Worm (Caenorhabditis elegans) whole organism, young adult: ENCODE data around the gene F45G2.9.

ENCODE experiments used
- C17E4.6 ChIP-seq: fragments of 200-800 bp; sonication (Bioruptor generic); IDR thresholded peaks from 2 replicates; pipeline ENCODE4 v1.3.6; 2022; ENCODE audit warnings: missing genetic modification reagents, missing genetic modification characterization, missing compliant biosample characterization
- D2030.7 ChIP-seq: fragments of 200-800 bp; sonication (Bioruptor generic); IDR thresholded peaks from 2 replicates; pipeline ENCODE4 v1.3.6; 2022; ENCODE audit warnings: missing genetic modification reagents, missing genetic modification characterization, missing compliant biosample characterization
- F39B2.1 ChIP-seq: fragments of 200-800 bp; sonication (Bioruptor generic); IDR thresholded peaks from 2 replicates; pipeline ENCODE4 v1.3.6; 2022; ENCODE audit warnings: missing genetic modification reagents, missing genetic modification characterization, missing compliant biosample characterization
- F57C9.4 ChIP-seq: sonication (generic microtip); optimal IDR thresholded peaks from 2 replicates; lab custom pipeline; 2017; ENCODE audit warnings: mild to moderate bottlenecking, missing genetic modification characterization, missing compliant biosample characterization
- Y53F4B.3 ChIP-seq: fragments of 200-800 bp; sonication (Bioruptor generic); IDR thresholded peaks from 2 replicates; pipeline ENCODE4 v1.3.6; 2022; ENCODE audit warnings: missing genetic modification reagents, missing genetic modification characterization, missing compliant biosample characterization
- Y53G8AR.9 ChIP-seq: fragments of 200-800 bp; sonication (Bioruptor generic); conservative IDR thresholded peaks from 2 replicates; pipeline ENCODE4 v1.3.6; 2022; ENCODE audit warnings: missing genetic modification reagents, missing genetic modification characterization, missing compliant biosample characterization
- Y67H2A.10 ChIP-seq: fragments of 200-800 bp; sonication (Bioruptor generic); conservative IDR thresholded peaks from 2 replicates; pipeline ENCODE4 v1.3.6; 2022; ENCODE audit warnings: missing genetic modification reagents, missing genetic modification characterization, missing compliant biosample characterization
- Y79H2A.3 ChIP-seq: fragments of 200-800 bp; sonication (Bioruptor generic); conservative IDR thresholded peaks from 2 replicates; pipeline ENCODE4 v1.3.6; 2022; ENCODE audit warnings: missing genetic modification reagents, missing genetic modification characterization, missing compliant biosample characterization
- aptf-3 ChIP-seq: fragments of 200-800 bp; sonication (Bioruptor generic); IDR thresholded peaks from 2 replicates; pipeline ENCODE4 v1.3.6; 2022; ENCODE audit warnings: missing genetic modification characterization, missing compliant biosample characterization
- atf-7 ChIP-seq: sonication (generic microtip); optimal IDR thresholded peaks from 2 replicates; lab custom pipeline; 2017; ENCODE audit warnings: mild to moderate bottlenecking, missing genetic modification characterization, missing compliant biosample characterization
- attf-5 ChIP-seq: fragments of 200-800 bp; sonication (Bioruptor generic); optimal IDR thresholded peaks from 2 replicates; lab custom pipeline; 2018; ENCODE audit warnings: mild to moderate bottlenecking, missing genetic modification characterization, missing compliant biosample characterization
- cebp-1 ChIP-seq, 2 experiments: fragments of 200-800 bp in 1 of 2; sonication (Bioruptor generic) in 1 of 2; sonication (generic microtip) in 1 of 2; IDR thresholded peaks in 1 of 2; optimal IDR thresholded peaks in 1 of 2; 2 replicates each; pipeline versions ENCODE4 v1.3.6 to Lab custom; 2017 to 2022; ENCODE audit warnings: missing compliant biosample characterization in 2 of 2, missing genetic modification characterization in 2 of 2, mild to moderate bottlenecking in 1 of 2, missing genetic modification reagents in 1 of 2, moderate library complexity in 1 of 2
- ceh-58 ChIP-seq: fragments of 200-800 bp; sonication (Bioruptor generic); IDR thresholded peaks from 2 replicates; pipeline ENCODE4 v1.3.6; 2022; ENCODE audit warnings: missing genetic modification characterization, missing compliant biosample characterization
- dox-1 ChIP-seq: fragments of 200-800 bp; sonication (Bioruptor generic); IDR thresholded peaks from 2 replicates; pipeline ENCODE4 v1.3.6; 2022; ENCODE audit warnings: missing genetic modification reagents, missing genetic modification characterization, missing compliant biosample characterization
- egl-18 ChIP-seq: fragments of 200-800 bp; sonication (Bioruptor generic); IDR thresholded peaks from 2 replicates; pipeline ENCODE4 v1.3.6; 2022; ENCODE audit warnings: missing genetic modification reagents, missing genetic modification characterization, missing compliant biosample characterization
- ets-4 ChIP-seq: fragments of 200-800 bp; sonication (Bioruptor generic); optimal IDR thresholded peaks from 2 replicates; lab custom pipeline; 2018; ENCODE audit warnings: mild to moderate bottlenecking, missing genetic modification characterization, missing compliant biosample characterization
- him-1 ChIP-seq: sonication (generic microtip); optimal IDR thresholded peaks from 2 replicates; lab custom pipeline; 2016; ENCODE audit warnings: missing genotype, missing genetic modification reagents, missing genetic modification characterization, missing compliant biosample characterization
- hlh-12 ChIP-seq: sonication (generic microtip); optimal IDR thresholded peaks from 2 replicates; lab custom pipeline; 2016; ENCODE audit warnings: missing genetic modification characterization, missing compliant biosample characterization
- hlh-26 ChIP-seq: fragments of 200-800 bp; sonication (Bioruptor generic); conservative IDR thresholded peaks from 2 replicates; pipeline ENCODE4 v1.3.6; 2022; ENCODE audit warnings: missing genetic modification reagents, missing genetic modification characterization, missing compliant biosample characterization
- hmg-1.2 ChIP-seq: fragments of 200-800 bp; sonication (Bioruptor generic); IDR thresholded peaks from 2 replicates; pipeline ENCODE4 v1.3.6; 2022; ENCODE audit warnings: missing genetic modification reagents, missing genetic modification characterization, missing compliant biosample characterization
- hsf-1 ChIP-seq: fragments of 200-800 bp; sonication (Bioruptor generic); IDR thresholded peaks from 2 replicates; pipeline ENCODE4 v1.3.6; 2022; ENCODE audit warnings: missing genetic modification reagents, missing genetic modification characterization, missing compliant biosample characterization
- lag-1 ChIP-seq: fragments of 200-800 bp; sonication (Bioruptor generic); IDR thresholded peaks from 2 replicates; pipeline ENCODE4 v1.3.6; 2022; ENCODE audit warnings: missing genetic modification reagents, missing genetic modification characterization, missing compliant biosample characterization
- lin-54 ChIP-seq: fragments of 200-800 bp; sonication (Bioruptor generic); optimal IDR thresholded peaks from 2 replicates; lab custom pipeline; 2018; ENCODE audit warnings: mild to moderate bottlenecking, missing genetic modification characterization, missing compliant biosample characterization
- lsl-1 ChIP-seq: fragments of 200-800 bp; sonication (Bioruptor generic); optimal IDR thresholded peaks from 2 replicates; lab custom pipeline; 2018; ENCODE audit warnings: mild to moderate bottlenecking, missing genetic modification characterization, moderate library complexity, missing compliant biosample characterization
- madf-10 ChIP-seq: sonication (generic microtip); optimal IDR thresholded peaks from 2 replicates; lab custom pipeline; 2016; ENCODE audit warnings: mild to moderate bottlenecking, missing genetic modification characterization, missing compliant biosample characterization
- madf-3 ChIP-seq: fragments of 200-800 bp; sonication (Bioruptor generic); IDR thresholded peaks from 2 replicates; pipeline ENCODE4 v1.3.6; 2022; ENCODE audit warnings: missing genetic modification reagents, missing genetic modification characterization, missing compliant biosample characterization
- madf-6 ChIP-seq: fragments of 200-800 bp; sonication (Bioruptor generic); IDR thresholded peaks from 2 replicates; pipeline ENCODE4 v1.3.6; 2022; ENCODE audit warnings: missing genetic modification reagents, missing genetic modification characterization, missing compliant biosample characterization
- mes-4 ChIP-seq: sonication (generic microtip); optimal IDR thresholded peaks from 2 replicates; lab custom pipeline; 2016; ENCODE audit warnings: missing genotype, missing genetic modification characterization, missing compliant biosample characterization
- nfya-1 ChIP-seq: sonication (generic microtip); optimal IDR thresholded peaks from 2 replicates; lab custom pipeline; 2017; ENCODE audit warnings: antibody characterized with exemption, missing compliant biosample characterization, missing genetic modification characterization, borderline replicate concordance; ENCODE audit not compliant: insufficient read depth
- pbrm-1 ChIP-seq: fragments of 200-800 bp; sonication (Bioruptor generic); IDR thresholded peaks from 2 replicates; pipeline ENCODE4 v1.3.6; 2022; ENCODE audit warnings: missing genetic modification reagents, missing genetic modification characterization, missing compliant biosample characterization
- repo-1 ChIP-seq: sonication (generic microtip); optimal IDR thresholded peaks from 2 replicates; lab custom pipeline; 2017; ENCODE audit warnings: mild to moderate bottlenecking, missing genetic modification characterization, missing compliant biosample characterization
- snpc-3.4 ChIP-seq: sonication (generic microtip); optimal IDR thresholded peaks from 2 replicates; lab custom pipeline; 2017; ENCODE audit warnings: missing genetic modification characterization, mild to moderate bottlenecking, missing compliant biosample characterization, antibody characterized with exemption, moderate library complexity, missing genotype, missing genetic modification reagents

F45G2.9 gene

DNA sequence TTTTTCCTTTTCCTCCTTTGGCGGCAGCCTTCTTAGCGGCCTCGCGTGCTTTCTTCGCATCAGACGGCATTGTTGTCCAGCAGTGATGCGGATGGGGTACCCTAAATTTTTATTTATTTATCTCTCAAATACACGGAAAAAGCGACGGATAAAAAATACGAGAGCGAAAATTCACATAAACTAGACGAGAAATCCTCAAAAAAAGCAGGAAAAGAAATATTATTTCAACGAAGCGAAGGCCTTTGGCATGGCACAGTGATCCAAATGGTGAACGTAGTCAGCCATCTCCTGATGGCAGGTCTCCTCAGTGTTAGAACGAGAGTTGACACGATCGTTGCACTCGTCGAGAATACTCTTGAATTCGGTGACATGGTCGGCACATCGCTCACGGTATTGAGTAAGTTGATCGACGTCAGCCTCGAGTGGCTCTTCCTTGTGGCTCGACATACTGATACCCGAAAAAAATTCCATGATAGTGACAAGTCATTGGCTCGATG, 25.4 kb upstream of the F45G2.9 start, which contains the start of the genes abcf-2 and T27E9.2:
Gene abcf-2 (minus strand): TSS at position 101 of the 497 bp plus-strand sequence.
Gene T27E9.2 (minus strand): TSS at position 447 of the 497 bp plus-strand sequence.
- TF ChIP-seq cebp-1 (GFP tag; IDR thresholded peaks at IDR 0.05; lab: Robert Waterston, UW): no peak
- peak; percentile 29 for TF ChIP-seq cebp-1 (tag; optimal IDR thresholded peaks at IDR 0.05; lab: Kevin White, UChicago)
- TF ChIP-seq madf-6 (GFP tag; lab: Robert Waterston, UW): no peak
- TF ChIP-seq Y53F4B.3: no peak
- TF ChIP-seq lsl-1 (GFP tag; lab: Kevin White, UChicago): peak; percentile 16
- 0 out of 2 replicates have a peak, but pooled peaks have one; percentile 26 for TF ChIP-seq hsf-1 (GFP tag; lab: Robert Waterston, UW)
- TF ChIP-seq hmg-1.2 (GFP tag; lab: Robert Waterston, UW): 0 out of 2 replicates have a peak, but pooled peaks have one; percentile 6
- 0 out of 2 replicates have a peak, but pooled peaks have one; percentile 31 for TF ChIP-seq pbrm-1
- TF ChIP-seq, all 124 proteins: peak for 5

DNA sequence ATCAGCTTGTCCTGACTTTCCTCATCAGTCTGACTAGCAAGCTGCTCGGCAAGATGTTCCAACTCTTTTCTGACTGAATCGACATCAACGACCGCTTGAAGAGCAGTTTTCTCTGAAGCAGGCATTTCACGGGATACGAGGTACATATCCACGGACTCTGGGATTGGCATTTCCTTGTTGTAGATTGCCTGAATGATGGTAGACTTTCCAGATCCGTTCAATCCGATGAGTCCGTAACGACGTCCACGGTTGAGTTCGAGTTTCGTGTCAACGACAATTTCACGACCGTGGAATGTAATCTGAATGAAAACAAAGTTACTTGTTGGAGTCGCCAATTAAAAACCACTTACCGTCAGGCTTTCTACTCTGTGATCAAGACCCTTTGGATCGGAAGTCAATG, 24.8 kb upstream of the F45G2.9 start:
- TF ChIP-seq madf-3 (0 out of 2 replicates have a peak, but pooled peaks have one; percentile 19), atf-7 (tag; lab: Kevin White, UChicago) (no peak), egl-18 (GFP tag; lab: Robert Waterston, UW) (no peak)

DNA sequence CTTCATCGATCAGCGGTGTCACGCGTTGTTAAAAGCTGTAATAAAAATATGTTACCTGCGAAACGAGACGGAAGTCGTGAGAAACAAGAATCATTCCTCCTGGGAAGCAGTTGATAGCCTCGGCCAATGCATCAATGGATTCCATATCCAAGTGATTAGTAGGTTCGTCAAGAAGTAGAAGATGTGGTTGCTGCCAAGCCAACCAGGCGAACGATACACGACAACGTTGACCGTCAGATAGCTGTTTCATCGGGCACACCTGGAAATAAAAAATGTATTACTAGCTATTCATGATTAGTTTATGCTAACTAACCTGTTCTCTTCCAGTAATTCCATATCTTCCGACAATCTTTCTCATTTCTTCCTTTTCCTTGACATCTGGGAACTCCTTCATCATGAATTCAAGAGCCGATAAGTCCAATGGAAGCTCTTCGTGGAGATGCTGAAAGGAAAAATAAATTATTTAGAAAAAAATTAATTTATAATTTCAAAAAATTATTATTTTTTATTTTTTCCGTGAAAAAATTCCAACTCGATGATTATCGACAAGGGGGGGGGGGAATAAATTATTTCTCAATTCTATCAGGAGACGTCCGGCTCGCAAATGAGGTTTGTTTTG, 22.3 kb upstream of the F45G2.9 start, which contains the start of gene tag-164:
Gene tag-164 (plus strand): TSS at position 569 of the 619 bp plus-strand sequence.
- no peak for TF ChIP-seq hlh-26 (GFP tag; lab: Robert Waterston, UW)
- TF ChIP-seq C17E4.6: no peak
- TF ChIP-seq D2030.7: no peak
- no peak for TF ChIP-seq lag-1 (GFP tag; lab: Robert Waterston, UW)
- no peak for TF ChIP-seq ceh-58 (GFP tag; lab: Robert Waterston, UW)
- no peak for TF ChIP-seq him-1 (tag; lab: Kevin White, UChicago)
- TF ChIP-seq F57C9.4 (tag; lab: Kevin White, UChicago): no peak
- no peak for TF ChIP-seq nfya-1
- TF ChIP-seq Y67H2A.10 (GFP tag; lab: Robert Waterston, UW): no peak
- no peak for TF ChIP-seq hlh-12
- TF ChIP-seq aptf-3 (GFP tag; lab: Robert Waterston, UW): no peak
- TF ChIP-seq ets-4: no peak
- no peak for TF ChIP-seq F39B2.1
- TF ChIP-seq Y79H2A.3 (GFP tag; lab: Robert Waterston, UW): no peak
- TF ChIP-seq repo-1 (tag; lab: Kevin White, UChicago): no peak
- no peak for TF ChIP-seq mes-4 (tag; lab: Kevin White, UChicago)
- no peak for TF ChIP-seq pbrm-1
- no peak for TF ChIP-seq attf-5
- TF ChIP-seq, all 124 proteins: peak for 0

DNA sequence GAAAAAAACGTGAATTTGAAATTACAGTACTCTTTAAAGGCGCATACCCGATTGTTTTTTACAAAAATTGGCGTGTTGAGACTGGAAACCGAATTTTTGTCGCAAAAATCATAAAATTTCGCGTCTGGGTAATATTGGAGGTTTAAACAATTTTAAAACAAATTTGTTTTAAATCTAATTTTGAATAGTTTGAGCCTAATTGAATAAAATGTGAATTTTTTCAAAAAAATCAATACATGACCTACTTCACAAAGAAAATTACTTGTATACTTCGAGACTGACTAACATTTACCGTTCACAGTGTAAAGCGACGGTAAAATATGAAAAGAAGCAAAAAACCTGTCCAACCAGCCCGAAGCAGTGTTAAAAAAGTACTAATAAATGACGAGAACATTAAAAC, 20.6 kb upstream of the F45G2.9 start:
- TF ChIP-seq Y53G8AR.9 (GFP tag; lab: Robert Waterston, UW) (0 out of 2 replicates have a peak, but pooled peaks have one; percentile 26), lin-54 (peak; percentile 25), him-1 (tag; lab: Kevin White, UChicago) (no peak)

DNA sequence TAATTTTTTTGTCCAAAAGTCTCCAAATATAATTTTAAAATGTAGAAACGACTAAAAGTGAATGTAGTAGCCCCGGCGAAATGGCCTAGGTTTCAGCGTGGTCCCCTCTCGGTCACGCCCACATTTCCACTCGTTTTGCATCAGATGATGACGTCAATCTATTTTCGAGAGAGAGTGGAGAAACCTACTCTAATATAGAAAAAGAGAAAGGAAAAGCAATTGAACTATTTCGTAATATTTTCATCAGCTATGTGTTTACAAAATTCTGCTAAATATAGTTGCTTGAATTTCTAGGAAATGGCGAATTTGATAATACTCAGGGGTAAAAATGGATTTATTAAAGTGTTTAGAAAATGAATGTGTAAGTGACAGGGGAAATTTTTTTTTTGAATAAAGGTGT, 19.1 kb upstream of the F45G2.9 start:
- TF ChIP-seq cebp-1 (GFP tag; IDR thresholded peaks at IDR 0.05; lab: Robert Waterston, UW): 0 out of 2 replicates have a peak, but pooled peaks have one; percentile 11
- TF ChIP-seq cebp-1 (tag; optimal IDR thresholded peaks at IDR 0.05; lab: Kevin White, UChicago): peak; percentile 89
- no peak for TF ChIP-seq madf-10
- no peak for TF ChIP-seq nfya-1
- TF ChIP-seq dox-1 (GFP tag; lab: Robert Waterston, UW): no peak
- TF ChIP-seq atf-7 (tag; lab: Kevin White, UChicago): peak; percentile 13
- TF ChIP-seq snpc-3.4: no peak
